Worm (Caenorhabditis elegans) whole organism, early embryonic: Measurements from ENCODE around the gene clec-184.
"Not testable (repeated sequence)": the region's sequence is repeated elsewhere in the genome, so short reads cannot be mapped to it uniquely, and the experiment has no call there.

Experiments used
- ama-1 ChIP-seq: fragments of 150-350 bp; optimal IDR thresholded peaks from 2 replicates; lab custom pipeline; 2014
- hmbx-1 ChIP-seq: sonication (generic microtip); optimal IDR thresholded peaks from 2 replicates; lab custom pipeline; 2016; ENCODE audit warnings: mild to moderate bottlenecking, missing genetic modification characterization, missing compliant biosample characterization
- pes-1 ChIP-seq: fragments of 200-800 bp; sonication (Bioruptor generic); IDR thresholded peaks from 2 replicates; pipeline ENCODE4 v1.3.6; 2022; ENCODE audit warnings: missing genetic modification reagents, missing genetic modification characterization, missing compliant biosample characterization
- scrt-1 ChIP-seq: fragments of 200-800 bp; sonication (Bioruptor generic); IDR thresholded peaks from 2 replicates; pipeline ENCODE4 v1.3.6; 2022; ENCODE audit warnings: missing genetic modification characterization, missing compliant biosample characterization

DNA sequence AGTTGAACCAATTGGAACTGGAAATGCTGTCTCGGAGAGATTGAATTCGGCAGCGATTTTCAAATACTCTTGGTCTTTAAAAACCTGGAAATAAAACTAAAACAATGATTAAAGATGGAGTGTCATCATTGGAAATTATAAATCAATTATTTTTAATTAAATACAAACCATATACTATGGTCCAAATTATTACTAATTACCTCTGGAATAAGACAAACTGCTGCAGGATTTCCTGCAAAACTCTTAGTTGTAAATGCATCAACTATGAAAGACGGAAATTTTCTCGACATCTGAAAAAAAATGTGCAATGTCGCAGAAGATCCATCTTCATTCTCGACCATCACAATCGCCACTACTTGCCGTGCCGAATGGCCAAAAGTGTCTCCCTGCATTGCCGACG lies 46.3 kb downstream of the clec-184 start, which contains the start of gene igdb-1:
- TF ChIP-seq ama-1 (lab: Kevin White, UChicago); hmbx-1 (tag; lab: Kevin White, UChicago); scrt-1 (GFP tag; lab: Robert Waterston, UW); pes-1 (GFP tag; lab: Robert Waterston, UW): not testable (repeated sequence)
